Worm (Caenorhabditis elegans) whole organism, L2 larva: ENCODE data around the gene F13A2.10.

Experiments used
- C34F6.9 ChIP-seq: fragments of 150-350 bp; optimal IDR thresholded peaks from 2 replicates; lab custom pipeline; 2014; ENCODE audit warnings: missing biosample characterization, missing genetic modification characterization
- F13H6.1 ChIP-seq: sonication (generic microtip); optimal IDR thresholded peaks from 2 replicates; lab custom pipeline; 2016; ENCODE audit warnings: missing genetic modification characterization, missing compliant biosample characterization
- Y55F3AM.14 ChIP-seq: fragments of 200-800 bp; sonication (Bioruptor generic); optimal IDR thresholded peaks from 2 replicates; lab custom pipeline; 2018; ENCODE audit warnings: mild to moderate bottlenecking, missing genetic modification characterization, missing compliant biosample characterization
- ZK546.5 ChIP-seq: sonication (generic microtip); optimal IDR thresholded peaks from 2 replicates; lab custom pipeline; 2017; ENCODE audit warnings: missing biosample characterization, missing genetic modification characterization
- alr-1 ChIP-seq: fragments of 150-350 bp; optimal IDR thresholded peaks from 2 replicates; lab custom pipeline; 2014; ENCODE audit warnings: missing biosample characterization, missing genetic modification characterization
- blmp-1 ChIP-seq: sonication (generic microtip); optimal IDR thresholded peaks from 2 replicates; lab custom pipeline; 2017; ENCODE audit warnings: missing genetic modification characterization, mild to moderate bottlenecking, missing compliant biosample characterization, antibody characterized with exemption, moderate library complexity; ENCODE audit not compliant: insufficient read depth
- dmd-4 ChIP-seq: sonication (generic microtip); optimal IDR thresholded peaks from 2 replicates; lab custom pipeline; 2017; ENCODE audit warnings: missing biosample characterization, missing genetic modification characterization
- egl-27 ChIP-seq: sonication (generic microtip); optimal IDR thresholded peaks from 3 replicates; lab custom pipeline; 2017; ENCODE audit warnings: missing biosample characterization, missing genetic modification reagents, missing genetic modification characterization
- elt-1 ChIP-seq: fragments of 150-350 bp; optimal IDR thresholded peaks from 2 replicates; lab custom pipeline; 2014; ENCODE audit warnings: missing biosample characterization, missing genetic modification characterization
- elt-3 ChIP-seq: sonication (generic microtip); optimal IDR thresholded peaks from 2 replicates; lab custom pipeline; 2017; ENCODE audit warnings: missing biosample characterization, missing genetic modification characterization
- fos-1 ChIP-seq: fragments of 150-350 bp; optimal IDR thresholded peaks from 2 replicates; lab custom pipeline; 2014; ENCODE audit warnings: missing biosample characterization, missing genetic modification characterization
- lin-11 ChIP-seq: fragments of 150-350 bp; sonication (generic microtip); optimal IDR thresholded peaks from 2 replicates; lab custom pipeline; 2014; ENCODE audit warnings: missing biosample characterization, missing genetic modification characterization, inconsistent platforms, mixed read lengths
- lin-13 ChIP-seq: fragments of 150-350 bp; optimal IDR thresholded peaks from 2 replicates; lab custom pipeline; 2014; ENCODE audit warnings: missing biosample characterization, missing genetic modification reagents, missing genetic modification characterization
- lin-39 ChIP-seq: fragments of 150-350 bp; optimal IDR thresholded peaks from 2 replicates; lab custom pipeline; 2014; ENCODE audit warnings: missing biosample characterization, missing genetic modification reagents, missing genetic modification characterization
- lsy-2 ChIP-seq, 2 experiments: fragments of 150-350 bp in 1 of 2; sonication (generic microtip) in 1 of 2; optimal IDR thresholded peaks; 2 replicates each; lab custom pipeline; 2014 to 2017; ENCODE audit warnings: missing biosample characterization in 2 of 2, missing genetic modification characterization in 2 of 2
- mab-5 ChIP-seq: fragments of 150-350 bp; optimal IDR thresholded peaks from 2 replicates; lab custom pipeline; 2014; ENCODE audit warnings: missing biosample characterization, missing genetic modification characterization
- mbf-1 ChIP-seq: sonication (generic microtip); optimal IDR thresholded peaks from 2 replicates; lab custom pipeline; 2017; ENCODE audit warnings: missing biosample characterization, missing genetic modification characterization
- nhr-10 ChIP-seq: sonication (generic microtip); optimal IDR thresholded peaks from 2 replicates; lab custom pipeline; 2017; ENCODE audit warnings: missing biosample characterization, missing genetic modification characterization
- nhr-11 ChIP-seq: fragments of 150-350 bp; optimal IDR thresholded peaks from 2 replicates; lab custom pipeline; 2014; ENCODE audit warnings: missing biosample characterization, missing genetic modification characterization
- nhr-12 ChIP-seq: fragments of 150-350 bp; optimal IDR thresholded peaks from 2 replicates; lab custom pipeline; 2014; ENCODE audit warnings: missing biosample characterization, missing genetic modification characterization
- nhr-129 ChIP-seq: fragments of 150-350 bp; optimal IDR thresholded peaks from 2 replicates; lab custom pipeline; 2014; ENCODE audit warnings: missing biosample characterization, missing genetic modification characterization
- nhr-21 ChIP-seq: fragments of 150-350 bp; optimal IDR thresholded peaks from 2 replicates; lab custom pipeline; 2014; ENCODE audit warnings: missing biosample characterization, missing genetic modification characterization
- nhr-23 ChIP-seq: fragments of 150-350 bp; optimal IDR thresholded peaks from 2 replicates; lab custom pipeline; 2014; ENCODE audit warnings: missing biosample characterization, missing genetic modification reagents, missing genetic modification characterization
- nhr-237 ChIP-seq: fragments of 150-350 bp; optimal IDR thresholded peaks from 2 replicates; lab custom pipeline; 2014; ENCODE audit warnings: missing biosample characterization, missing genetic modification characterization
- nhr-6 ChIP-seq: fragments of 150-350 bp; optimal IDR thresholded peaks from 2 replicates; lab custom pipeline; 2014; ENCODE audit warnings: missing biosample characterization, missing genetic modification characterization
- peb-1 ChIP-seq: fragments of 150-350 bp; optimal IDR thresholded peaks from 2 replicates; lab custom pipeline; 2014; ENCODE audit warnings: missing biosample characterization, missing genetic modification characterization
- skn-1 ChIP-seq: sonication (generic microtip); optimal IDR thresholded peaks from 2 replicates; lab custom pipeline; 2017; ENCODE audit warnings: missing biosample characterization, missing genetic modification characterization
- sma-3 ChIP-seq: sonication (generic microtip); optimal IDR thresholded peaks from 2 replicates; lab custom pipeline; 2016; ENCODE audit warnings: missing genetic modification reagents, missing genetic modification characterization, missing compliant biosample characterization
- sma-9 ChIP-seq, 2 experiments: fragments of 150-350 bp in 1 of 2; sonication (generic microtip) in 1 of 2; optimal IDR thresholded peaks; 2 replicates each; lab custom pipeline; 2014 to 2016; ENCODE audit warnings: missing genetic modification characterization in 2 of 2, mild to moderate bottlenecking in 1 of 2, missing biosample characterization in 1 of 2, missing compliant biosample characterization in 1 of 2, missing genetic modification reagents in 1 of 2, moderate library complexity in 1 of 2
- unc-39 ChIP-seq: fragments of 150-350 bp; optimal IDR thresholded peaks from 2 replicates; lab custom pipeline; 2014; ENCODE audit warnings: missing biosample characterization, missing genetic modification characterization
- unc-55 ChIP-seq: fragments of 150-350 bp; sonication (generic microtip); optimal IDR thresholded peaks from 3 replicates; lab custom pipeline; 2014; ENCODE audit warnings: missing biosample characterization, missing genetic modification reagents, missing genetic modification characterization
- unc-62 ChIP-seq: fragments of 150-350 bp; optimal IDR thresholded peaks from 2 replicates; lab custom pipeline; 2014; ENCODE audit warnings: missing biosample characterization, missing genetic modification reagents, missing genetic modification characterization
- ztf-1 ChIP-seq: fragments of 200-800 bp; sonication (Bioruptor generic); conservative IDR thresholded peaks from 2 replicates; pipeline ENCODE4 v1.3.6; 2022; ENCODE audit warnings: missing genetic modification characterization, missing compliant biosample characterization
- ztf-11 ChIP-seq: sonication (generic microtip); optimal IDR thresholded peaks from 2 replicates; lab custom pipeline; 2017; ENCODE audit warnings: missing biosample characterization, missing genetic modification characterization

Gene F13A2.10

DNA sequence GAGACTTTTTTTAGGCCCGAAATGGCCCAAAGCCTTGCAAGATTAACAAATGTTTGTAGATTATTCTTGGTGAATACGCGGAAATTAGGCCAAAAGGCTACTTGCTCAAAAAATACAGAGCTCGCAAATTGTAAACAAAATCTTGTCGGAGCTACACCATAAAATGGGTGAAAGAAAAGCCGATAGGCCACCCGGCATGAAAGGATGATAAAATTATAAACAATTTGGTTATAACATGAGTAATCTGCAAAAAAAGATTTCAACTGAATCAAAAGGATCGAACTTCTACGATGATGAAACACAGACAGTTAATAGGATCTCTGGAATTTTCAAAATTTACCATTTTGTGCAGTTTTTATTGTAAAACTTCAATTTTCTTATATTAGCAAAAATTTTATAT, 12.1 kb upstream of the F13A2.10 start:
- TF ChIP-seq blmp-1 (tag; lab: Kevin White, UChicago) (no peak), unc-55 (GFP tag; lab: Kevin White, UChicago) (no peak), skn-1 (tag; lab: Kevin White, UChicago) (no peak), fos-1 (no peak), nhr-6 (no peak), peb-1 (tag; lab: Kevin White, UChicago) (no peak), dmd-4 (tag; lab: Kevin White, UChicago) (no peak), F13H6.1 (no peak), nhr-11 (tag; lab: Kevin White, UChicago) (no peak)

DNA sequence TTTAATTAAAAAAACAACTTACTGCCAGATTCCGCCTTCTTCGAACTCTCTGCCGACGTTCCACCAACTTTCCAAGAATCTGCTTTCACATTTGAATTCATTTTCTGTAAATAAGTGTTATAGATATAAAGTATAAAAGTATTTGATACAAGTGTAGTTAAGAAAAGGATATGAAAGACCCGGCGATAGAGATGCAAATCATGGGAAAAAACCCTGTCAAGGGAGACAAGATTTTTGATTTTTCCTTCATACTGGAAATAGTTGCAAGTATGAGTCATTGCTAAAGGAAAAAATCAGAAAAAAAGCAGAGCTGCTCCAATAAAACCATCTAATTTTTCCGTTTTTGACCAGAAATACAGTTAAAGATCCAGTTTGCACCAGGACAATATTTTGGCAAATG, 10.2 kb upstream of the F13A2.10 start, which contains the start of gene F13A2.3:
TSS of gene F13A2.3 (minus strand) at position 101 of the 400 bp plus-strand sequence.
- TF ChIP-seq Y55F3AM.14 (GFP tag; lab: Kevin White, UChicago) (no peak), fos-1 (no peak), mab-5 (no peak), mbf-1 (tag; lab: Kevin White, UChicago) (no peak)

- TF ChIP-seq lin-11 (tag; lab: Kevin White, UChicago) (no peak), lsy-2 (tag; optimal IDR thresholded peaks at IDR 0.05; lab: Kevin White, UChicago) (no peak), C34F6.9 (no peak), nhr-12 (no peak), blmp-1 (tag; lab: Kevin White, UChicago) (no peak), lin-13 (GFP tag; lab: Kevin White, UChicago) (no peak), F13H6.1 (no peak)
These were observed 1.8 kb upstream of the F13A2.10 start for ce11 chrV:4387916-4388315.

ce11 chrV:4387402-4387801, 1.3 kb upstream of the F13A2.10 start, which contains the start of gene F13A2.9:
Gene F13A2.9, minus strand, starts transcription at chrV:4387502.
- TF ChIP-seq ztf-11 (tag; lab: Kevin White, UChicago) (no peak), lsy-2 (tag; optimal IDR thresholded peaks at IDR 0.05; lab: Kevin White, UChicago) (no peak), unc-62 (GFP tag; lab: Kevin White, UChicago) (no peak), nhr-129 (tag; lab: Kevin White, UChicago) (no peak), sma-9 (GFP tag; optimal IDR thresholded peaks at IDR 0.05; lab: Kevin White, UChicago) (no peak), sma-9 (tag; optimal IDR thresholded peaks at IDR 0.05; lab: Kevin White, UChicago) (no peak), elt-1 (tag; lab: Kevin White, UChicago) (no peak), nhr-21 (tag; lab: Kevin White, UChicago) (no peak), F13H6.1 (no peak), fos-1 (no peak), alr-1 (tag; lab: Kevin White, UChicago) (no peak), unc-39 (no peak), elt-3 (tag; lab: Kevin White, UChicago) (no peak), egl-27 (tag; lab: Kevin White, UChicago) (no peak), dmd-4 (tag; lab: Kevin White, UChicago) (no peak), skn-1 (tag; lab: Kevin White, UChicago) (no peak)

DNA sequence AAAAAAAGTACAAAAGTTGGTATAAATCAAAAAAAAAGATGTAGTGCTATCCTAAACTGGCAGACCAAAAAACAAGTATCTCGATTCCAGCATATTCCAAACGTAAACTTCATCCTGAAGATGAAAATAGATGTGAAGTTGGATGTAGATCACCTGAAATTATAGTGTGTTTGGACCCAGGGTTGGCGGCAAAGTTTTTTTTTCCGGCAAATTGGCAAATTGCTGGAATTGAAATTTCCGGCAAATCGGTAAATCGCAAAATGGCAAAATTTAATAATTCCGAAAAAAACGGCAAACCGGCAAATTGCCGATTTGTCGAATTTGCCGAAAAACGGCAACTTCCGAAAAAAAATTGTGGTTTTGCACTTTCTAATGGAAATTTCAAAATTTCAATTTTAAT, 1.6 kb downstream of the F13A2.10 start, which contains the start of gene F13A2.2:
TSS of gene F13A2.2 (minus strand) at position 101 of the 400 bp plus-strand sequence.
- TF ChIP-seq F13H6.1: no peak
- no peak for TF ChIP-seq unc-55 (GFP tag; lab: Kevin White, UChicago)

DNA sequence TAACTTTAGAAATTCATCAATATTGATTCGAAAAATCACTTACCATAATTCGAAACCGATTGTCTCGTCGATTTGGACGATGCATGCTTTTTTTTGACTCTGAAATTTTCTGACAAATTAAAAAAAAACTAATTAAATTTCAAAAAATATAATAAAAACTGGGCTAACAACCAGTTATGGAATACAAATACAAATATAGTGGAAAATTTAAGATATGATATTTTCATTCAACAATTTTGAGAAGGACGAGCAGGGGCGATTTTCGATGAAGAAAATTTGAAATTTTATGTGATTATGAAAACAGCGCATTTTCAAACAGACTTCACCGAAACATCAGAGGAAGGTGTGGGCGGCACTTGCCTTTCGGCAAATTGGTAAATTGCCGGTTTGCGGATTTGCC, 3.8 kb downstream of the F13A2.10 start, which contains the start of gene F13A2.1:
TSS of gene F13A2.1 (minus strand) at position 101 of the 400 bp plus-strand sequence.
- TF ChIP-seq nhr-129 (tag; lab: Kevin White, UChicago): no peak
- TF ChIP-seq lin-39 (tag; lab: Kevin White, UChicago): no peak
- no peak for TF ChIP-seq peb-1 (tag; lab: Kevin White, UChicago)
- TF ChIP-seq nhr-23 (tag; lab: Kevin White, UChicago): no peak
- no peak for TF ChIP-seq ztf-1 (GFP tag; lab: Robert Waterston, UW)
- TF ChIP-seq F13H6.1: no peak
- TF ChIP-seq ZK546.5: no peak
- no peak for TF ChIP-seq nhr-10 (tag; lab: Kevin White, UChicago)
- TF ChIP-seq mab-5: no peak
- TF ChIP-seq alr-1 (tag; lab: Kevin White, UChicago): no peak
- no peak for TF ChIP-seq nhr-6
- no peak for TF ChIP-seq ztf-11 (tag; lab: Kevin White, UChicago)
- TF ChIP-seq mbf-1 (tag; lab: Kevin White, UChicago): no peak
- no peak for TF ChIP-seq nhr-237
- no peak for TF ChIP-seq sma-3
- no peak for TF ChIP-seq nhr-12
- no peak for TF ChIP-seq elt-3 (tag; lab: Kevin White, UChicago)
- TF ChIP-seq skn-1 (tag; lab: Kevin White, UChicago): no peak
- no peak for TF ChIP-seq C34F6.9
